Fruit fly (Drosophila melanogaster) whole organism, embryonic: ENCODE data around the gene CG18234.
A peak's percentile ranks its signal among the peaks of the same experiment; 100 is the strongest.

Experiments used
- CG2875 ChIP-seq: fragments of 200-800 bp; sonication (Bioruptor generic); optimal IDR thresholded peaks from 2 replicates; lab custom pipeline; 2017; ENCODE audit warnings: missing biosample characterization, mild to moderate bottlenecking, missing genetic modification characterization, missing genetic modification reagents
- CG6175 ChIP-seq: fragments of 200-800 bp; sonication (Bioruptor generic); IDR thresholded peaks from 3 replicates; pipeline ENCODE4 v1.3.6; 2022; ENCODE audit warnings: missing biosample characterization, missing genetic modification characterization
- CG6791 ChIP-seq: fragments of 200-800 bp; sonication (Bioruptor generic); IDR thresholded peaks from 3 replicates; pipeline ENCODE4 v1.3.6; 2022; ENCODE audit warnings: missing biosample characterization, missing genetic modification characterization; ENCODE audit not compliant: partially characterized antibody
- CTCF ChIP-seq: fragments of 200-800 bp; sonication (Bioruptor generic); optimal IDR thresholded peaks from 2 replicates; lab custom pipeline; 2017; ENCODE audit warnings: missing biosample characterization, mild to moderate bottlenecking, missing genetic modification characterization, moderate library complexity
- kah ChIP-seq: fragments of 200-800 bp; sonication (Bioruptor generic); optimal IDR thresholded peaks from 2 replicates; lab custom pipeline; 2018; ENCODE audit warnings: missing biosample characterization, mild to moderate bottlenecking, missing genetic modification characterization
- luna ChIP-seq: fragments of 200-800 bp; sonication (Bioruptor generic); optimal IDR thresholded peaks from 2 replicates; lab custom pipeline; 2016; ENCODE audit warnings: missing biosample characterization, missing genetic modification characterization
- mirr ChIP-seq: fragments of 200-800 bp; sonication (Bioruptor generic); optimal IDR thresholded peaks from 3 replicates; lab custom pipeline; 2018; ENCODE audit warnings: missing biosample characterization, mild to moderate bottlenecking, missing genetic modification characterization
- onecut ChIP-seq: fragments of 200-800 bp; sonication (Bioruptor generic); IDR thresholded peaks from 2 replicates; pipeline ENCODE4 v1.3.6; 2022; ENCODE audit warnings: missing biosample characterization, missing genetic modification characterization
- pan ChIP-seq, 4 experiments: fragments of >200 bp in 3 of 4; fragments of 200-800 bp in 1 of 4; sonication (Bioruptor generic) in 1 of 4; optimal IDR thresholded peaks in 3 of 4; IDR thresholded peaks in 1 of 4; 2 replicates each; pipeline versions ENCODE4 v1.3.6 to Lab custom; 2017 to 2022; ENCODE audit warnings: missing biosample characterization in 2 of 4, missing genetic modification characterization in 2 of 4, mixed read lengths in 1 of 4
- ttk ChIP-seq: fragments of 200-800 bp; sonication (Bioruptor generic); IDR thresholded peaks from 2 replicates; pipeline ENCODE4 v2.1.2; 2022; ENCODE audit warnings: missing biosample characterization, missing genetic modification characterization
- wek ChIP-seq: fragments of 200-800 bp; sonication (Bioruptor generic); optimal IDR thresholded peaks from 3 replicates; lab custom pipeline; 2018; ENCODE audit warnings: missing biosample characterization, mild to moderate bottlenecking, missing genetic modification characterization, moderate library complexity

- TF ChIP-seq ttk (GFP tag; lab: Robert Waterston, UW) (no peak), kah (GFP tag; lab: Kevin White, UChicago) (no peak), luna (GFP tag; lab: Kevin White, UChicago) (no peak), CG6791 (GFP tag; lab: Robert Waterston, UW) (peak; percentile 97), onecut (GFP tag; lab: Robert Waterston, UW) (no peak), wek (GFP tag; lab: Kevin White, UChicago) (no peak), mirr (GFP tag; lab: Kevin White, UChicago) (no peak), CG2875 (GFP tag; lab: Kevin White, UChicago) (no peak), pan (optimal IDR thresholded peaks at IDR 0.05; lab: Kevin White, UChicago) (no peak), pan (GFP tag; optimal IDR thresholded peaks at IDR 0.05 in 1 of 2, IDR thresholded peaks at IDR 0.05 in 1 of 2) (peak in 1 of 2 experiments; percentile 44), CG6175 (GFP tag; lab: Robert Waterston, UW) (no peak), CTCF (GFP tag; lab: Kevin White, UChicago) (peak; percentile 75)
Observed at dm6 chr3L:18617893-18618577, 14.8 kb downstream of the CG18234 start, which contains the start of the genes CG13380 and CG4174.
